Worm (Caenorhabditis elegans) whole organism, early embryonic: ENCODE measurements around the gene fbxa-208.

ENCODE experiments used
- B0310.2 ChIP-seq: sonication (generic microtip); optimal IDR thresholded peaks from 2 replicates; lab custom pipeline; 2016; ENCODE audit warnings: mild to moderate bottlenecking, missing genetic modification characterization, missing compliant biosample characterization
- ama-1 ChIP-seq: fragments of 150-350 bp; optimal IDR thresholded peaks from 2 replicates; lab custom pipeline; 2014
- ceh-13 ChIP-seq: fragments of 200-800 bp; sonication (Bioruptor generic); optimal IDR thresholded peaks from 2 replicates; lab custom pipeline; 2018; ENCODE audit warnings: mild to moderate bottlenecking, missing genetic modification characterization, missing compliant biosample characterization
- flt-1 ChIP-seq: fragments of 200-800 bp; sonication (Bioruptor generic); IDR thresholded peaks from 2 replicates; pipeline ENCODE4 v1.3.6; 2022; ENCODE audit warnings: missing genetic modification characterization, missing compliant biosample characterization
- hnd-1 ChIP-seq: sonication (generic microtip); optimal IDR thresholded peaks from 2 replicates; lab custom pipeline; 2016; ENCODE audit warnings: missing genetic modification characterization, missing compliant biosample characterization
- pes-1 ChIP-seq: fragments of 200-800 bp; sonication (Bioruptor generic); IDR thresholded peaks from 2 replicates; pipeline ENCODE4 v1.3.6; 2022; ENCODE audit warnings: missing genetic modification reagents, missing genetic modification characterization, missing compliant biosample characterization
- tbx-11 ChIP-seq: fragments of 200-800 bp; sonication (Bioruptor generic); IDR thresholded peaks from 2 replicates; pipeline ENCODE4 v1.3.6; 2022; ENCODE audit warnings: missing genetic modification characterization, missing compliant biosample characterization
- tra-4 ChIP-seq: sonication (generic microtip); optimal IDR thresholded peaks from 2 replicates; lab custom pipeline; 2017; ENCODE audit warnings: missing genetic modification characterization, missing compliant biosample characterization

DNA sequence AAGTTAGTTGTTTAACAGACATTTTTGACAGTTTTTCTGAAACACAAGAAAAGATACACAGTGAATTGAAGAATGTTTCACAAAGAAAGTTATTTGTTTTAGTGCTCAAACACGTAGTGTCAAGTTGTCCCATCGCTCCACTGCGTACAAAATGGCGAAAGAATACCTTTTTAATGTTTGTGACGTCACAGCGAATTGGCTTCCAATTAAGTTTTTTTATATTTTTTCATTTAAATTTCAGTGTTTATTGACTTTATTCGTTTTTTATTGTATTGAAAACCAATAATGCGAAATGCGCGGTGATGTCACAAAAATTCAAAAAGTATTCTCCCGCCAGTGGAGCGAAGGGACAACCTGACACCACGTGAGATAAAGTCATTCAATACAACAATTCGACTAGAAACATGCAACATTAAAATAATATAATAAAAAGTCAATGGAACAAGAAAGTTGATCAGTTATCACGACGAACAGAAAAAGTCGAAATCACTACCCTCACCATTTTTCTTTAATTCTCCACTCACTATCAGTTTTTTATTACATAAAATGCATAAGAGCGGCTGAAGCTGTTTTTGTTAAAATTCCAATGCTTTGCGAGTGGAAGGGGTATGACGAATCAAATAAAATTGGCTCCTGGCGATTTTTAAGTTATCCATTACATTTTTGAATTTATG is 17.2 kb downstream of the fbxa-208 start, which contains the start of gene fbxa-29:
- TF ChIP-seq ceh-13 (GFP tag; lab: Kevin White, UChicago) (no peak), ama-1 (lab: Kevin White, UChicago) (no peak), hnd-1 (tag; lab: Kevin White, UChicago) (no peak), flt-1 (GFP tag; lab: Robert Waterston, UW) (no peak), pes-1 (GFP tag; lab: Robert Waterston, UW) (no peak), tra-4 (tag; lab: Kevin White, UChicago) (no peak), B0310.2 (tag; lab: Kevin White, UChicago) (no peak), tbx-11 (GFP tag; lab: Robert Waterston, UW) (no peak)
